Fruit fly (Drosophila melanogaster) whole organism, prepupa: ENCODE measurements around the gene flfl.

Experiments
- Blimp-1 ChIP-seq: fragments of 200-800 bp; sonication (Bioruptor generic); optimal IDR thresholded peaks from 3 replicates; lab custom pipeline; 2017; ENCODE audit warnings: missing biosample characterization, missing genetic modification characterization, mild to moderate bottlenecking, moderate library complexity, missing genetic modification reagents
- CG10631 ChIP-seq: fragments of 200-800 bp; sonication (Bioruptor generic); optimal IDR thresholded peaks from 2 replicates; lab custom pipeline; 2016; ENCODE audit warnings: missing biosample characterization, missing genetic modification characterization
- CG10669 ChIP-seq: fragments of 200-800 bp; sonication (Bioruptor generic); optimal IDR thresholded peaks from 3 replicates; lab custom pipeline; 2018; ENCODE audit warnings: missing biosample characterization, mild to moderate bottlenecking, missing genetic modification characterization, moderate library complexity
- CG11294 ChIP-seq: fragments of 200-800 bp; sonication (Bioruptor generic); IDR thresholded peaks from 2 replicates; pipeline ENCODE4 v1.3.6; 2022; ENCODE audit warnings: missing biosample characterization, missing genetic modification characterization
- CG11762 ChIP-seq: fragments of 200-800 bp; sonication (Bioruptor generic); optimal IDR thresholded peaks from 3 replicates; lab custom pipeline; 2016; ENCODE audit warnings: missing biosample characterization, missing genetic modification characterization; ENCODE audit not compliant: insufficient read depth
- CG11902 ChIP-seq: fragments of 200-800 bp; sonication (Bioruptor generic); optimal IDR thresholded peaks from 3 replicates; lab custom pipeline; 2016; ENCODE audit warnings: missing biosample characterization, missing genetic modification characterization
- CG15336 ChIP-seq: fragments of 200-800 bp; sonication (Bioruptor generic); IDR thresholded peaks from 2 replicates; pipeline ENCODE4 v1.3.6; 2022; ENCODE audit warnings: missing biosample characterization, missing genetic modification characterization
- CG16779 ChIP-seq: fragments of 200-800 bp; sonication (Bioruptor generic); optimal IDR thresholded peaks from 3 replicates; lab custom pipeline; 2017; ENCODE audit warnings: missing biosample characterization, mild to moderate bottlenecking, missing genetic modification characterization
- CG3032 ChIP-seq: fragments of 200-800 bp; optimal IDR thresholded peaks from 2 replicates; lab custom pipeline; 2019; ENCODE audit warnings: missing biosample characterization, mild to moderate bottlenecking, missing genetic modification characterization, moderate library complexity
- CG31627 ChIP-seq: fragments of 200-800 bp; sonication (Bioruptor generic); optimal IDR thresholded peaks from 3 replicates; lab custom pipeline; 2016; ENCODE audit warnings: missing biosample characterization, missing genetic modification characterization
- CG34406 ChIP-seq: fragments of 200-800 bp; sonication (Bioruptor generic); optimal IDR thresholded peaks from 3 replicates; lab custom pipeline; 2016; ENCODE audit warnings: missing biosample characterization, missing genetic modification characterization
- CG3919 ChIP-seq: fragments of 200-800 bp; sonication (Bioruptor generic); optimal IDR thresholded peaks from 3 replicates; lab custom pipeline; 2016; ENCODE audit warnings: missing biosample characterization, missing genetic modification characterization
- CG4318 ChIP-seq: fragments of 200-800 bp; sonication (Bioruptor generic); optimal IDR thresholded peaks from 3 replicates; lab custom pipeline; 2017; ENCODE audit warnings: missing biosample characterization, mild to moderate bottlenecking, missing genetic modification characterization
- CG6163 ChIP-seq: fragments of 200-800 bp; sonication (Bioruptor generic); IDR thresholded peaks from 3 replicates; pipeline ENCODE4 v1.3.6; 2022; ENCODE audit warnings: missing biosample characterization, missing genetic modification characterization
- CG6276 ChIP-seq: fragments of 200-800 bp; sonication (Bioruptor generic); optimal IDR thresholded peaks from 2 replicates; lab custom pipeline; 2017; ENCODE audit warnings: missing biosample characterization, mild to moderate bottlenecking, missing genetic modification characterization
- CG6808 ChIP-seq: fragments of 200-800 bp; sonication (Bioruptor generic); optimal IDR thresholded peaks from 3 replicates; lab custom pipeline; 2017; ENCODE audit warnings: missing biosample characterization, missing genetic modification characterization, mild to moderate bottlenecking, moderate library complexity, missing genetic modification reagents
- CG7368 ChIP-seq: fragments of 200-800 bp; sonication (Bioruptor generic); optimal IDR thresholded peaks from 3 replicates; lab custom pipeline; 2016; ENCODE audit warnings: missing biosample characterization, missing genetic modification characterization
- CG8119 ChIP-seq: fragments of 200-800 bp; sonication (Bioruptor generic); IDR thresholded peaks from 3 replicates; pipeline ENCODE4 v1.3.6; 2022; ENCODE audit warnings: missing biosample characterization, missing genetic modification characterization
- CG8319 ChIP-seq: fragments of 200-800 bp; sonication (Bioruptor generic); optimal IDR thresholded peaks from 3 replicates; lab custom pipeline; 2016; ENCODE audit warnings: missing biosample characterization, missing genetic modification characterization
- CG8632 ChIP-seq: fragments of 200-800 bp; sonication (Bioruptor generic); optimal IDR thresholded peaks from 3 replicates; lab custom pipeline; 2016; ENCODE audit warnings: missing biosample characterization, missing genetic modification characterization
- CG9139 ChIP-seq: fragments of 200-800 bp; sonication (Bioruptor generic); optimal IDR thresholded peaks from 3 replicates; lab custom pipeline; 2017; ENCODE audit warnings: missing biosample characterization, mild to moderate bottlenecking, missing genetic modification characterization
- Eip75B ChIP-seq: fragments of 200-800 bp; sonication (Bioruptor generic); optimal IDR thresholded peaks from 3 replicates; lab custom pipeline; 2016; ENCODE audit warnings: missing biosample characterization, missing genetic modification characterization
- Eip78C ChIP-seq: fragments of 200-800 bp; sonication (Bioruptor generic); peaks from one replicate; lab custom pipeline; 2016; ENCODE audit warnings: missing biosample characterization, missing genetic modification characterization
- Eip93F ChIP-seq: fragments of 200-800 bp; sonication (Bioruptor generic); optimal IDR thresholded peaks from 2 replicates; lab custom pipeline; 2016; ENCODE audit warnings: missing biosample characterization, mild to moderate bottlenecking, missing genetic modification characterization
- Ets21C ChIP-seq: fragments of 200-800 bp; sonication (Bioruptor generic); optimal IDR thresholded peaks from 3 replicates; lab custom pipeline; 2016; ENCODE audit warnings: missing biosample characterization, missing genetic modification characterization
- Gug ChIP-seq: fragments of 200-800 bp; sonication (Bioruptor generic); IDR thresholded peaks from 2 replicates; pipeline ENCODE4 v1.3.6; 2022; ENCODE audit warnings: missing biosample characterization, missing genetic modification characterization
- Hr38 ChIP-seq: sonication (Bioruptor generic); optimal IDR thresholded peaks from 2 replicates; lab custom pipeline; 2016; ENCODE audit warnings: missing biosample characterization, missing genetic modification characterization
- Hr39 ChIP-seq: fragments of 200-800 bp; sonication (Bioruptor generic); optimal IDR thresholded peaks from 2 replicates; lab custom pipeline; 2016; ENCODE audit warnings: missing biosample characterization, missing genetic modification characterization
- Hr4 ChIP-seq: fragments of 200-800 bp; sonication (Bioruptor generic); optimal IDR thresholded peaks from 3 replicates; lab custom pipeline; 2016; ENCODE audit warnings: missing biosample characterization, missing genetic modification characterization
- Met ChIP-seq: fragments of 200-800 bp; sonication (Bioruptor generic); optimal IDR thresholded peaks from 3 replicates; lab custom pipeline; 2016; ENCODE audit warnings: missing biosample characterization, missing genetic modification characterization
- OdsH ChIP-seq: fragments of 200-800 bp; sonication (Bioruptor generic); optimal IDR thresholded peaks from 3 replicates; lab custom pipeline; 2016; ENCODE audit warnings: missing biosample characterization, missing genetic modification characterization
- Smox ChIP-seq: fragments of 200-800 bp; sonication (Bioruptor generic); optimal IDR thresholded peaks from 3 replicates; lab custom pipeline; 2016; ENCODE audit warnings: missing biosample characterization, missing genetic modification characterization
- Sox102F ChIP-seq: fragments of 200-800 bp; sonication (Bioruptor generic); optimal IDR thresholded peaks from 2 replicates; lab custom pipeline; 2016; ENCODE audit warnings: missing biosample characterization, mild to moderate bottlenecking, missing genetic modification characterization
- Sox14 ChIP-seq: fragments of 200-800 bp; sonication (Bioruptor generic); optimal IDR thresholded peaks from 3 replicates; lab custom pipeline; 2016; ENCODE audit warnings: missing biosample characterization, missing genetic modification characterization
- Sox15 ChIP-seq: fragments of 200-800 bp; sonication (Bioruptor generic); optimal IDR thresholded peaks from 3 replicates; lab custom pipeline; 2016; ENCODE audit warnings: missing biosample characterization, missing genetic modification characterization
- achi ChIP-seq: fragments of 200-800 bp; sonication (Bioruptor generic); optimal IDR thresholded peaks from 3 replicates; lab custom pipeline; 2016; ENCODE audit warnings: missing biosample characterization, missing genetic modification characterization
- acj6 ChIP-seq: fragments of 200-800 bp; sonication (Bioruptor generic); optimal IDR thresholded peaks from 3 replicates; lab custom pipeline; 2016; ENCODE audit warnings: missing biosample characterization, missing genetic modification characterization
- cyc ChIP-seq: fragments of 200-800 bp; sonication (Bioruptor generic); optimal IDR thresholded peaks from 3 replicates; lab custom pipeline; 2016; ENCODE audit warnings: missing biosample characterization, missing genetic modification characterization
- dsx ChIP-seq: fragments of 200-800 bp; optimal IDR thresholded peaks from 3 replicates; lab custom pipeline; 2019; ENCODE audit warnings: missing biosample characterization, mild to moderate bottlenecking, missing genetic modification characterization, moderate library complexity; ENCODE audit not compliant: poor library complexity, severe bottlenecking
- eg ChIP-seq: fragments of 200-800 bp; sonication (Bioruptor generic); IDR thresholded peaks from 3 replicates; pipeline ENCODE4 v1.3.6; 2022; ENCODE audit warnings: missing biosample characterization, missing genetic modification characterization
- esn ChIP-seq: fragments of 200-800 bp; sonication (Bioruptor generic); optimal IDR thresholded peaks from 2 replicates; lab custom pipeline; 2016; ENCODE audit warnings: missing biosample characterization, mild to moderate bottlenecking, missing genetic modification characterization, moderate library complexity
- fd85E ChIP-seq: fragments of 200-800 bp; sonication (Bioruptor generic); optimal IDR thresholded peaks from 3 replicates; lab custom pipeline; 2016; ENCODE audit warnings: missing biosample characterization, missing genetic modification characterization
- net ChIP-seq: fragments of 200-800 bp; sonication (Bioruptor generic); optimal IDR thresholded peaks from 3 replicates; lab custom pipeline; 2016; ENCODE audit warnings: missing biosample characterization, missing genetic modification characterization
- pdm3 ChIP-seq: fragments of 200-800 bp; sonication (Bioruptor generic); optimal IDR thresholded peaks from 3 replicates; lab custom pipeline; 2016; ENCODE audit warnings: missing biosample characterization, missing genetic modification characterization
- salr ChIP-seq, 2 experiments: fragments of 200-800 bp; sonication (Bioruptor generic); optimal IDR thresholded peaks; 3 replicates each; lab custom pipeline; 2016 to 2018; ENCODE audit warnings: missing biosample characterization in 2 of 2, missing genetic modification characterization in 2 of 2, mild to moderate bottlenecking in 1 of 2
- spab ChIP-seq: fragments of 200-800 bp; sonication (Bioruptor generic); optimal IDR thresholded peaks from 2 replicates; lab custom pipeline; 2017; ENCODE audit warnings: missing biosample characterization, mild to moderate bottlenecking, missing genetic modification characterization, missing genetic modification reagents
- ss ChIP-seq, 2 experiments: fragments of 200-800 bp; sonication (Bioruptor generic); optimal IDR thresholded peaks; 2 replicates in 1 of 2; 3 replicates in 1 of 2; lab custom pipeline; 2017 to 2018; ENCODE audit warnings: mild to moderate bottlenecking in 2 of 2, missing biosample characterization in 2 of 2, missing genetic modification characterization in 2 of 2, moderate library complexity in 1 of 2
- svp ChIP-seq: fragments of 200-800 bp; sonication (Bioruptor generic); peaks from one replicate; lab custom pipeline; 2016; ENCODE audit warnings: missing biosample characterization, missing genetic modification characterization
- topi ChIP-seq: fragments of 200-800 bp; sonication (Bioruptor generic); optimal IDR thresholded peaks from 3 replicates; lab custom pipeline; 2016; ENCODE audit warnings: missing biosample characterization, missing genetic modification characterization
- vri ChIP-seq: fragments of 200-800 bp; sonication (Bioruptor generic); optimal IDR thresholded peaks from 3 replicates; lab custom pipeline; 2016; ENCODE audit warnings: missing biosample characterization, mild to moderate bottlenecking, missing genetic modification characterization

Gene flfl

DNA sequence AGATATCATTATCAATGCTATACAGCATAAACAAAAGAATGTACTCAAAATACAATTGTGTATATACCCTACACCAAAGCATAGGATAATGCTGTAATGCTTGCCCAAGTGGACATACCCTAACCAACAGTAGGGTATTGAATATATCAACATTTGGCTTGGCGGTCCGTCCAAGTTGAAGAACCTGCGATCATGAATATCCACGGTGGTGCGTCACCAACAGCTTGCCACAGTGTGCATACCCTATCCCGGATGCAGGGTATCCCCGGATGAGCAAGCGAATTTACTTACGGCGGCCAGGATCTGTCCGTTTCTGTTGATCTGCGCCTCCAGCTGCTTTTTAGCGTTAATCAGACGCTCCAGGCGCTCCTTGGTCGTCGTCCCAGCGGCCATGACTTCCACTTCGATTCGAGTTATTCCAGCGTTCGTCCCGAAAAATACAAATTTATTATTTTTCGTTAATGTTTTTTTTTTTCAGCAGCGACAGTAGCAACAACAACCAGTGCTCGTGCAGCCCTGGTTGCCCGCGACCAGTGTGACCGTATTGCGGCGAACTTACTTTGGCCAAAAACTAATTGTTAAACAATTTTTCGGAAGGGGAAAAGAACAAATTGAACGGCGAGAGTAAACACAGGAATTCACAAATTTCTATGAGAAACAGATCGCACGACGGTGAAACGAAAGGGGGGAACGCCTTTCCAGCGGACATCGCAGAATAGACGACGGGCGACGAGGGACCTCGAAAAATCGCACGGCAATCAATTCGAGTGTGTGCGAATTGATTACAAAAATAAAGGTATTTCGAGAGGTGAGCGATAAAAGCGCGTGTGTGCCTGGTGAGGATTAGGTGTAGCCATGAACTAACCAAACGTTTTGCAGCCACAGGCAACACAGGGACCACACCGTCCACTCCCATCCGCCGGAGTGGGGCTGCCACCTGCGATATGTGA lies 7.3 kb upstream of the flfl start, which contains the start of the genes Lkb1 and CG9588:
Gene Lkb1 (plus strand): TSS at position 413 of the 950 bp plus-strand sequence.
Gene CG9588 (minus strand): TSS at position 545 of the 950 bp plus-strand sequence.
- peak; percentile 68 for TF ChIP-seq CG8319 (GFP tag; lab: Kevin White, UChicago)
- peak; percentile 61 for TF ChIP-seq CG8632 (GFP tag; lab: Kevin White, UChicago)
- TF ChIP-seq dsx: no peak
- peak; percentile 41 for TF ChIP-seq CG6808
- TF ChIP-seq CG10631: no peak
- TF ChIP-seq CG3919: peak; percentile 82
- peak; percentile 80 for TF ChIP-seq Gug
- no peak for TF ChIP-seq CG16779 (tag; lab: Kevin White, UChicago)
- TF ChIP-seq eg (GFP tag; lab: Robert Waterston, UW): peak; percentile 92
- TF ChIP-seq CG9139 (GFP tag; lab: Kevin White, UChicago): no peak
- TF ChIP-seq CG15336: peak; percentile 77
- TF ChIP-seq CG8119 (GFP tag; lab: Robert Waterston, UW): peak; percentile 75
- peak; percentile 19 for TF ChIP-seq CG11762 (GFP tag; lab: Kevin White, UChicago)
- TF ChIP-seq ss (GFP tag; optimal IDR thresholded peaks at IDR 0.05; lab: Kevin White, UChicago): peak; percentile 19 to 51
- peak; percentile 71 for TF ChIP-seq Sox102F
- peak; percentile 88 for TF ChIP-seq Eip78C (GFP tag; lab: Kevin White, UChicago)
- TF ChIP-seq CG11902: peak; percentile 62
- TF ChIP-seq achi (GFP tag; lab: Kevin White, UChicago): peak; percentile 74
- peak; percentile 59 for TF ChIP-seq CG3032
- TF ChIP-seq Eip93F: no peak
- TF ChIP-seq svp (GFP tag; lab: Kevin White, UChicago): peak; percentile 84
- no peak for TF ChIP-seq CG4318 (GFP tag; lab: Kevin White, UChicago)
- no peak for TF ChIP-seq Hr38 (GFP tag; lab: Kevin White, UChicago)
- no peak for TF ChIP-seq vri (GFP tag; lab: Kevin White, UChicago)
- no peak for TF ChIP-seq Smox (GFP tag; lab: Kevin White, UChicago)
- peak; percentile 92 for TF ChIP-seq CG6163 (GFP tag; lab: Robert Waterston, UW)
- TF ChIP-seq OdsH (GFP tag; lab: Kevin White, UChicago): no peak
- peak; percentile 10 for TF ChIP-seq CG6276
- TF ChIP-seq CG7368: peak; percentile 76
- peak; percentile 81 for TF ChIP-seq Eip75B (GFP tag; lab: Kevin White, UChicago)
- peak; percentile 78 for TF ChIP-seq Sox14 (GFP tag; lab: Kevin White, UChicago)
- TF ChIP-seq esn (GFP tag; lab: Kevin White, UChicago): peak; percentile 83
- peak; percentile 79 for TF ChIP-seq pdm3 (GFP tag; lab: Kevin White, UChicago)
- TF ChIP-seq net (GFP tag; lab: Kevin White, UChicago): peak; percentile 69
- TF ChIP-seq Ets21C (GFP tag; lab: Kevin White, UChicago): peak; percentile 63
- peak; percentile 13 for TF ChIP-seq Blimp-1 (GFP tag; lab: Kevin White, UChicago)
- peak; percentile 60 for TF ChIP-seq spab (GFP tag; lab: Kevin White, UChicago)
- peak; percentile 79 for TF ChIP-seq CG11294 (GFP tag; lab: Robert Waterston, UW)
- TF ChIP-seq cyc (GFP tag; lab: Kevin White, UChicago): peak; percentile 77
- TF ChIP-seq CG31627 (GFP tag; lab: Kevin White, UChicago): peak; percentile 85
- TF ChIP-seq Met: no peak
- TF ChIP-seq fd85E: no peak
- TF ChIP-seq acj6 (GFP tag; lab: Kevin White, UChicago): peak; percentile 69
- TF ChIP-seq Hr4 (GFP tag; lab: Kevin White, UChicago): peak; percentile 88
- peak; percentile 62 for TF ChIP-seq Sox15
- peak; percentile 85 for TF ChIP-seq Hr39 (GFP tag; lab: Kevin White, UChicago)
- TF ChIP-seq topi (GFP tag; lab: Kevin White, UChicago): peak; percentile 78
- TF ChIP-seq salr (GFP tag; optimal IDR thresholded peaks at IDR 0.05; lab: Kevin White, UChicago): peak in 1 of 2 experiments; percentile 39
- TF ChIP-seq CG34406 (GFP tag; lab: Kevin White, UChicago): peak; percentile 61
- TF ChIP-seq CG10669 (GFP tag; lab: Kevin White, UChicago): peak; percentile 73
